Fruit fly (Drosophila melanogaster) whole organism, prepupa: ENCODE measurements around the gene CG9427.

Experiments used
- CG3032 ChIP-seq: fragments of 200-800 bp; optimal IDR thresholded peaks from 2 replicates; lab custom pipeline; 2019; ENCODE audit warnings: missing biosample characterization, mild to moderate bottlenecking, missing genetic modification characterization, moderate library complexity
- CG32006 ChIP-seq: fragments of 200-800 bp; sonication (Bioruptor generic); optimal IDR thresholded peaks from 3 replicates; lab custom pipeline; 2017; ENCODE audit warnings: missing biosample characterization, mild to moderate bottlenecking, missing genetic modification characterization
- CG6792 ChIP-seq: fragments of 200-800 bp; sonication (Bioruptor generic); optimal IDR thresholded peaks from 3 replicates; lab custom pipeline; 2016; ENCODE audit warnings: missing biosample characterization, missing genetic modification characterization
- CG6854 ChIP-seq: fragments of 200-800 bp; sonication (Bioruptor generic); optimal IDR thresholded peaks from 2 replicates; lab custom pipeline; 2017; ENCODE audit warnings: missing biosample characterization, mild to moderate bottlenecking, missing genetic modification characterization
- CG8632 ChIP-seq: fragments of 200-800 bp; sonication (Bioruptor generic); optimal IDR thresholded peaks from 3 replicates; lab custom pipeline; 2016; ENCODE audit warnings: missing biosample characterization, missing genetic modification characterization
- Hr38 ChIP-seq: sonication (Bioruptor generic); optimal IDR thresholded peaks from 2 replicates; lab custom pipeline; 2016; ENCODE audit warnings: missing biosample characterization, missing genetic modification characterization
- Sox15 ChIP-seq: fragments of 200-800 bp; sonication (Bioruptor generic); optimal IDR thresholded peaks from 3 replicates; lab custom pipeline; 2016; ENCODE audit warnings: missing biosample characterization, missing genetic modification characterization
- dsx ChIP-seq: fragments of 200-800 bp; optimal IDR thresholded peaks from 3 replicates; lab custom pipeline; 2019; ENCODE audit warnings: missing biosample characterization, mild to moderate bottlenecking, missing genetic modification characterization, moderate library complexity; ENCODE audit not compliant: poor library complexity, severe bottlenecking
- eg ChIP-seq: fragments of 200-800 bp; sonication (Bioruptor generic); IDR thresholded peaks from 3 replicates; pipeline ENCODE4 v1.3.6; 2022; ENCODE audit warnings: missing biosample characterization, missing genetic modification characterization
- esn ChIP-seq: fragments of 200-800 bp; sonication (Bioruptor generic); optimal IDR thresholded peaks from 2 replicates; lab custom pipeline; 2016; ENCODE audit warnings: missing biosample characterization, mild to moderate bottlenecking, missing genetic modification characterization, moderate library complexity
- fd85E ChIP-seq: fragments of 200-800 bp; sonication (Bioruptor generic); optimal IDR thresholded peaks from 3 replicates; lab custom pipeline; 2016; ENCODE audit warnings: missing biosample characterization, missing genetic modification characterization
- fkh ChIP-seq: fragments of 200-800 bp; sonication (Bioruptor generic); optimal IDR thresholded peaks from 3 replicates; lab custom pipeline; 2017; ENCODE audit warnings: missing biosample characterization, mild to moderate bottlenecking, missing genetic modification characterization, moderate library complexity
- lz ChIP-seq: fragments of 200-800 bp; sonication (Bioruptor generic); optimal IDR thresholded peaks from 3 replicates; lab custom pipeline; 2016; ENCODE audit warnings: missing biosample characterization, missing genetic modification characterization
- topi ChIP-seq: fragments of 200-800 bp; sonication (Bioruptor generic); optimal IDR thresholded peaks from 3 replicates; lab custom pipeline; 2016; ENCODE audit warnings: missing biosample characterization, missing genetic modification characterization

CG9427 gene

DNA sequence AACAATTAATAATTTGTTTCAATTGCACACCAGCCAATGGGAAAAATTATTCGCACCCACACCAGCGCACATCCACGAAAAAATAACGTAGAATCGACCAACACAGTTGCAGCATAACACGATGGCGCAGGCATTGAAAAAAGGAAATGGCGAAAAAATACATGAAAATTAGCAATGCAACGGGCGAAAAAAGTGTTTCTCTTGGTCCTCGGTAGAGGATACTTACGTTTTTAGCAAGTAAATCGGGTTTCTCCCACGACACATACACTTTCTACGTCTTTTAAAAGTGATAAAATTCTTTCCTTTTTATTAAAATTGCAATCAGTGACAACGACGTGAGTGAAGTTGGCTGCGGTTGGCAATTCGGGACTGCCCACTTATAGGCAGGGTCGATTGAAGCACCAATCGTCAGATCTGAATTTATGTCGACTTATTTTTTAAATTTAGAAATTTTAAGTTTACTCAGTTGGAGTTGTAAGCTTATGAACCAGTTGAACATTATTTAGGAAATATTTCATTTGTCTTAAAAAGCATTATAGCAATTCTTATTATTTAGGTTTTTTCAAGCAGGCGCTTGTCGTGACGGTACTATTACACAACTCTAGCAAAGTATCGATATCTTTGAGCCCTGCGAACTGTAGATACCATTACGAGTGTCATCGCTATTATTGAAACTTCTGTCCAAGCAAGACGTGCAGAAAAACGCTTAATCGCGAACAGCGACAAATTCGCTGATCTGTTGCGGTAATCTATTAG lies 49.2 kb downstream of the CG9427 start, which contains the start of the genes Kap-alpha3 and Son (continued):
- TF ChIP-seq CG3032 (tag; lab: Kevin White, UChicago), result peak; percentile 78
- peak; percentile 79 for TF ChIP-seq CG6792
- peak; percentile 81 for TF ChIP-seq fkh
- TF ChIP-seq fd85E (GFP tag; lab: Kevin White, UChicago), result peak; percentile 81
- TF ChIP-seq eg, result peak; percentile 84
- peak; percentile 91 for TF ChIP-seq lz (GFP tag; lab: Kevin White, UChicago)
- TF ChIP-seq topi (GFP tag; lab: Kevin White, UChicago), result peak; percentile 88
- TF ChIP-seq esn (GFP tag; lab: Kevin White, UChicago), result peak; percentile 94
- TF ChIP-seq CG6854, result peak; percentile 92
- peak; percentile 9 for TF ChIP-seq Hr38 (GFP tag; lab: Kevin White, UChicago)
- TF ChIP-seq CG32006 (GFP tag; lab: Kevin White, UChicago), result peak; percentile 79
- TF ChIP-seq dsx (GFP tag; lab: Kevin White, UChicago), result peak; percentile 65
- peak; percentile 76 for TF ChIP-seq Sox15 (GFP tag; lab: Kevin White, UChicago)
- peak; percentile 72 for TF ChIP-seq CG8632
